Fruit fly (Drosophila melanogaster): Measurements from ENCODE around the gene ttk.

DNA sequence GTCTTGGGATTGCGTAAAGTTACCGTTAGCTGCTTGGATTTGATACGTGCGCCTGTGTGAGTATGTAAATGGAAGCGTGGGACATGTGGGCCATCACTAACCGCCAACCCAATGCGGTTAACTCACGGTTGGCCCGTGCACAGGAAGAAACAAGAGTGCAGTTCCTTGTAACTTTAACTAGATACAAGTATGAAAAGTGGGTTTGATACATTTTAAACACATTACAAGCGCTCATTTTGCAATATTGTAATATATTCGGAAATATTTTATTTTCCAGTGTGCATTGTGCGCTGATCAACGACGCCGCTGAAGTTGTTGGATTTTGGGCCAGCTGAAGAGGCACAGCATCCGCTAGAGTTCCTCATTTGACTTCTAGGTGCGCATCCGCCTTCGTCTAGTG, 25.9 kb upstream of the ttk start:
- TF ChIP-seq E2f1 (GFP tag; IDR thresholded peaks at IDR 0.05): no peak
- no peak for TF ChIP-seq CG13296 (GFP tag; optimal IDR thresholded peaks at IDR 0.05)
- TF ChIP-seq pan (optimal IDR thresholded peaks at IDR 0.05): no peak
- peak in 1 of 2 experiments; percentile 34 for TF ChIP-seq pan (GFP tag; optimal IDR thresholded peaks at IDR 0.05 in 1 of 2, IDR thresholded peaks at IDR 0.05 in 1 of 2)
- no peak for TF ChIP-seq lilli (GFP tag; optimal IDR thresholded peaks at IDR 0.05)
- no peak for TF ChIP-seq sens-2 (GFP tag; IDR thresholded peaks at IDR 0.05)
- TF ChIP-seq Deaf1 (tag; optimal IDR thresholded peaks at IDR 0.05): peak; percentile 7
- TF ChIP-seq Antp (GFP tag; optimal IDR thresholded peaks at IDR 0.05): peak; percentile 20
- TF ChIP-seq CG9437 (GFP tag; optimal IDR thresholded peaks at IDR 0.05): no peak
- TF ChIP-seq tll (GFP tag; optimal IDR thresholded peaks at IDR 0.05): no peak
- TF ChIP-seq CG7928 (GFP tag; optimal IDR thresholded peaks at IDR 0.05): no peak
- peak; percentile 70 for TF ChIP-seq gem (tag; optimal IDR thresholded peaks at IDR 0.05)
- TF ChIP-seq CG7372 (GFP tag; IDR thresholded peaks at IDR 0.05): no peak
- no peak for TF ChIP-seq CG1602 (GFP tag; optimal IDR thresholded peaks at IDR 0.05)
- TF ChIP-seq Ets97D (GFP tag; optimal IDR thresholded peaks at IDR 0.05): no peak

Measured in whole organism, embryonic.